Fruit fly (Drosophila melanogaster) whole organism, adult: ENCODE data around the gene CG15877.

Experiments
- CG11617 ChIP-seq: fragments of 200-800 bp; sonication (Bioruptor generic); optimal IDR thresholded peaks from 2 replicates; lab custom pipeline; 2017; ENCODE audit warnings: mild to moderate bottlenecking, missing biosample characterization, missing genetic modification reagents, missing genetic modification characterization
- CG12768 ChIP-seq: fragments of 200-800 bp; sonication (Bioruptor generic); optimal IDR thresholded peaks from 2 replicates; lab custom pipeline; 2017; ENCODE audit warnings: missing biosample characterization, missing genetic modification characterization, mild to moderate bottlenecking, moderate library complexity, missing genetic modification reagents
- CG14711 ChIP-seq: fragments of 200-800 bp; sonication (Bioruptor generic); optimal IDR thresholded peaks from 2 replicates; lab custom pipeline; 2018; ENCODE audit warnings: missing biosample characterization, mild to moderate bottlenecking, missing genetic modification characterization, moderate library complexity
- CG1620 ChIP-seq: fragments of 200-800 bp; sonication (Bioruptor generic); optimal IDR thresholded peaks from 2 replicates; lab custom pipeline; 2016; ENCODE audit warnings: missing biosample characterization, missing genetic modification characterization
- CG33017 ChIP-seq: fragments of 200-800 bp; sonication (Bioruptor generic); optimal IDR thresholded peaks from 2 replicates; lab custom pipeline; 2018; ENCODE audit warnings: missing biosample characterization, mild to moderate bottlenecking, missing genetic modification characterization, moderate library complexity
- CG5204 ChIP-seq: fragments of 200-800 bp; sonication (Bioruptor generic); optimal IDR thresholded peaks from 2 replicates; lab custom pipeline; 2016; ENCODE audit warnings: missing biosample characterization, missing genetic modification characterization
- CG7045 ChIP-seq: fragments of 200-800 bp; sonication (Bioruptor generic); optimal IDR thresholded peaks from 2 replicates; lab custom pipeline; 2017; ENCODE audit warnings: missing biosample characterization, mild to moderate bottlenecking, missing genetic modification characterization
- CG7101 ChIP-seq: fragments of 200-800 bp; sonication (Bioruptor generic); optimal IDR thresholded peaks from 2 replicates; lab custom pipeline; 2018; ENCODE audit warnings: missing biosample characterization, mild to moderate bottlenecking, missing genetic modification characterization, moderate library complexity
- Clk ChIP-seq: fragments of 200-800 bp; sonication (Bioruptor generic); optimal IDR thresholded peaks from 2 replicates; lab custom pipeline; 2017; ENCODE audit warnings: missing biosample characterization, missing genetic modification characterization
- Crg-1 ChIP-seq: fragments of 200-800 bp; sonication (Bioruptor generic); optimal IDR thresholded peaks from 2 replicates; lab custom pipeline; 2016; ENCODE audit warnings: missing biosample characterization, missing genetic modification characterization
- Hr96 ChIP-seq: fragments of 200-800 bp; sonication (Bioruptor generic); optimal IDR thresholded peaks from 2 replicates; lab custom pipeline; 2016; ENCODE audit warnings: missing biosample characterization, missing genetic modification characterization
- Mnt ChIP-seq: fragments of 200-800 bp; sonication (Bioruptor generic); optimal IDR thresholded peaks from 2 replicates; lab custom pipeline; 2016; ENCODE audit warnings: missing biosample characterization, mild to moderate bottlenecking, missing genetic modification characterization
- bab1 ChIP-seq: fragments of 200-800 bp; sonication (Bioruptor generic); optimal IDR thresholded peaks from 3 replicates; lab custom pipeline; 2019; ENCODE audit warnings: missing biosample characterization, mild to moderate bottlenecking, missing genetic modification characterization, moderate library complexity
- cic ChIP-seq: fragments of 200-800 bp; sonication (Bioruptor generic); optimal IDR thresholded peaks from 2 replicates; lab custom pipeline; 2017; ENCODE audit warnings: missing biosample characterization, mild to moderate bottlenecking, missing genetic modification characterization, moderate library complexity
- cnc ChIP-seq, 2 experiments: fragments of >200 bp; optimal IDR thresholded peaks; 2 replicates each; lab custom pipeline; 2017
- kay ChIP-seq: fragments of 200-800 bp; sonication (Bioruptor generic); peaks from one replicate; lab custom pipeline; 2016; ENCODE audit warnings: missing biosample characterization, missing genetic modification characterization, borderline replicate concordance
- ovo ChIP-seq: fragments of 200-800 bp; sonication (Bioruptor generic); optimal IDR thresholded peaks from 2 replicates; lab custom pipeline; 2016; ENCODE audit warnings: missing biosample characterization, missing genetic modification characterization
- pad ChIP-seq: fragments of 200-800 bp; sonication (Bioruptor generic); optimal IDR thresholded peaks from 3 replicates; lab custom pipeline; 2017; ENCODE audit warnings: missing biosample characterization, missing genetic modification characterization, mild to moderate bottlenecking, moderate library complexity, missing genetic modification reagents
- tj ChIP-seq: fragments of 200-800 bp; sonication (Bioruptor generic); optimal IDR thresholded peaks from 3 replicates; lab custom pipeline; 2017; ENCODE audit warnings: missing biosample characterization, mild to moderate bottlenecking, missing genetic modification characterization, moderate library complexity
- toe ChIP-seq: fragments of 200-800 bp; sonication (Bioruptor generic); optimal IDR thresholded peaks from 2 replicates; lab custom pipeline; 2016; ENCODE audit warnings: missing biosample characterization, missing genetic modification characterization

The CG15877 gene

dm6 chr3L:2397571-2398187 lies 20.3 kb upstream of the CG15877 start:
- TF ChIP-seq CG1620 (GFP tag; lab: Kevin White, UChicago) = no peak
- no peak for TF ChIP-seq CG14711

- TF ChIP-seq Hr96 (GFP tag; lab: Kevin White, UChicago) (no peak), tj (GFP tag; lab: Kevin White, UChicago) (peak; percentile 73), toe (GFP tag; lab: Kevin White, UChicago) (no peak), CG5204 (GFP tag; lab: Kevin White, UChicago) (no peak)
Measured at dm6 chr3L:2392745-2393435, 15.5 kb upstream of the CG15877 start.

- TF ChIP-seq kay (GFP tag; lab: Kevin White, UChicago) (no peak), CG14711 (no peak), CG33017 (tag; lab: Kevin White, UChicago) (no peak), Hr96 (GFP tag; lab: Kevin White, UChicago) (no peak), CG1620 (GFP tag; lab: Kevin White, UChicago) (no peak), CG7101 (no peak), CG11617 (GFP tag; lab: Kevin White, UChicago) (no peak), cic (no peak), Crg-1 (GFP tag; lab: Kevin White, UChicago) (no peak), CG12768 (GFP tag; lab: Kevin White, UChicago) (no peak), pad (no peak), Clk (GFP tag; lab: Kevin White, UChicago) (no peak), Mnt (GFP tag; lab: Kevin White, UChicago) (no peak), tj (GFP tag; lab: Kevin White, UChicago) (no peak), toe (GFP tag; lab: Kevin White, UChicago) (no peak)
Measured at dm6 chr3L:2390889-2391288, 13.5 kb upstream of the CG15877 start, which contains the start of the genes CG32298 and CG32299. Gene CG32298, minus strand, starts transcription at chr3L:2390989. Gene CG32299, minus strand, starts transcription at chr3L:2390989.

- TF ChIP-seq CG12768 (GFP tag; lab: Kevin White, UChicago) (no peak), tj (GFP tag; lab: Kevin White, UChicago) (no peak), cic (no peak), CG11617 (GFP tag; lab: Kevin White, UChicago) (no peak), pad (no peak), cnc (optimal IDR thresholded peaks at IDR 0.05; lab: Kevin White, UChicago) (no peak), ovo (GFP tag; lab: Kevin White, UChicago) (no peak), CG33017 (tag; lab: Kevin White, UChicago) (no peak), kay (GFP tag; lab: Kevin White, UChicago) (no peak), Clk (GFP tag; lab: Kevin White, UChicago) (no peak), Crg-1 (GFP tag; lab: Kevin White, UChicago) (no peak), Mnt (GFP tag; lab: Kevin White, UChicago) (no peak), CG14711 (no peak), Hr96 (GFP tag; lab: Kevin White, UChicago) (no peak), CG7101 (no peak), CG7045 (GFP tag; lab: Kevin White, UChicago) (no peak), CG5204 (GFP tag; lab: Kevin White, UChicago) (no peak)
Measured at dm6 chr3L:2388683-2389315, 11.4 kb upstream of the CG15877 start, which contains the start of gene Mzt1. Gene Mzt1, plus strand, starts transcription at chr3L:2389265.

- peak; percentile 3 for TF ChIP-seq CG5204 (GFP tag; lab: Kevin White, UChicago)
- no peak for TF ChIP-seq Mnt (GFP tag; lab: Kevin White, UChicago)
- TF ChIP-seq Crg-1 (GFP tag; lab: Kevin White, UChicago) = no peak
- peak; percentile 25 for TF ChIP-seq bab1 (GFP tag; lab: Kevin White, UChicago)
- peak; percentile 57 for TF ChIP-seq kay (GFP tag; lab: Kevin White, UChicago)
Measured at dm6 chr3L:2387816-2388215, 10.5 kb upstream of the CG15877 start.

- no peak for TF ChIP-seq Crg-1 (GFP tag; lab: Kevin White, UChicago)
- no peak for TF ChIP-seq ovo (GFP tag; lab: Kevin White, UChicago)
- TF ChIP-seq CG7101 = no peak
- TF ChIP-seq Clk (GFP tag; lab: Kevin White, UChicago) = no peak
- no peak for TF ChIP-seq CG1620 (GFP tag; lab: Kevin White, UChicago)
- no peak for TF ChIP-seq cic
- TF ChIP-seq CG14711 = no peak
- no peak for TF ChIP-seq toe (GFP tag; lab: Kevin White, UChicago)
- TF ChIP-seq cnc (optimal IDR thresholded peaks at IDR 0.05; lab: Kevin White, UChicago) = no peak
- TF ChIP-seq CG11617 (GFP tag; lab: Kevin White, UChicago) = no peak
- TF ChIP-seq CG12768 (GFP tag; lab: Kevin White, UChicago) = no peak
- no peak for TF ChIP-seq CG5204 (GFP tag; lab: Kevin White, UChicago)
- TF ChIP-seq pad = no peak
- TF ChIP-seq Hr96 (GFP tag; lab: Kevin White, UChicago) = no peak
- TF ChIP-seq CG7045 (GFP tag; lab: Kevin White, UChicago) = no peak
- no peak for TF ChIP-seq CG33017 (tag; lab: Kevin White, UChicago)
Measured at dm6 chr3L:2386433-2386832, 9.1 kb upstream of the CG15877 start.
